Worm (Caenorhabditis elegans) whole organism, L2 larva: ENCODE results near the gene srx-51.

Experiments used
- F13H6.1 ChIP-seq: sonication (generic microtip); optimal IDR thresholded peaks from 2 replicates; lab custom pipeline; 2016; ENCODE audit warnings: missing genetic modification characterization, missing compliant biosample characterization
- R02D3.7 ChIP-seq: fragments of 150-350 bp; optimal IDR thresholded peaks from 2 replicates; lab custom pipeline; 2014; ENCODE audit warnings: missing biosample characterization, missing genetic modification characterization
- ZK546.5 ChIP-seq: sonication (generic microtip); optimal IDR thresholded peaks from 2 replicates; lab custom pipeline; 2017; ENCODE audit warnings: missing biosample characterization, missing genetic modification characterization
- ceh-82 ChIP-seq: fragments of 150-350 bp; optimal IDR thresholded peaks from 2 replicates; lab custom pipeline; 2014; ENCODE audit warnings: missing biosample characterization, missing genetic modification characterization
- fos-1 ChIP-seq: fragments of 150-350 bp; optimal IDR thresholded peaks from 2 replicates; lab custom pipeline; 2014; ENCODE audit warnings: missing biosample characterization, missing genetic modification characterization
- lin-13 ChIP-seq: fragments of 150-350 bp; optimal IDR thresholded peaks from 2 replicates; lab custom pipeline; 2014; ENCODE audit warnings: missing biosample characterization, missing genetic modification reagents, missing genetic modification characterization
- lsy-2 ChIP-seq, 2 experiments: fragments of 150-350 bp in 1 of 2; sonication (generic microtip) in 1 of 2; optimal IDR thresholded peaks; 2 replicates each; lab custom pipeline; 2014 to 2017; ENCODE audit warnings: missing biosample characterization in 2 of 2, missing genetic modification characterization in 2 of 2
- nhr-11 ChIP-seq: fragments of 150-350 bp; optimal IDR thresholded peaks from 2 replicates; lab custom pipeline; 2014; ENCODE audit warnings: missing biosample characterization, missing genetic modification characterization
- nhr-21 ChIP-seq: fragments of 150-350 bp; optimal IDR thresholded peaks from 2 replicates; lab custom pipeline; 2014; ENCODE audit warnings: missing biosample characterization, missing genetic modification characterization
- snpc-4 ChIP-seq: fragments of 150-350 bp; optimal IDR thresholded peaks from 2 replicates; lab custom pipeline; 2014; ENCODE audit warnings: missing biosample characterization, missing genetic modification characterization
- unc-55 ChIP-seq: fragments of 150-350 bp; sonication (generic microtip); optimal IDR thresholded peaks from 3 replicates; lab custom pipeline; 2014; ENCODE audit warnings: missing biosample characterization, missing genetic modification reagents, missing genetic modification characterization

DNA sequence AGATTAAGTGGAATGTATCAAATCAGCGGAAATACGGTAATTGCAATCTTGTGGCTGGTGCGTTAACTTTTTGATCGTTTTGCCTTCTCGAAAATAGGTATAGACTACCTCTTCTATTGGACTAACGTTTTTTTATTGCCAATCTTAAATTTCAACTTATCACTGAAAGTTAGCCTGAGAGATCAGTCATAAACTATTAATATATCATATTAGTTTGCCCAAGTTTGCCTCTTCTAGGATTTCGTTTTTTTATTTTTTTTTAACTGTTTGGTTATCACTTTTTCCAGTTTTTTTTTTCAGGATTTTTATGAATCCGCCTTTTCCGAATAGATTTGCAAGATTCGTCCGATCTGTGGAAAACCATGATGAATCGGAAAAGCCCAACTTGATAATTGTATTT is 37.2 kb upstream of the srx-51 start, which contains the start of gene kin-30:
- TF ChIP-seq nhr-21 (tag; lab: Kevin White, UChicago) (no peak), nhr-11 (no peak), unc-55 (GFP tag; lab: Kevin White, UChicago) (no peak), R02D3.7 (tag; lab: Kevin White, UChicago) (no peak), lsy-2 (tag; optimal IDR thresholded peaks at IDR 0.05; lab: Kevin White, UChicago) (no peak), snpc-4 (tag; lab: Kevin White, UChicago) (no peak), ceh-82 (no peak), lin-13 (GFP tag; lab: Kevin White, UChicago) (no peak), fos-1 (tag; lab: Kevin White, UChicago) (no peak), ZK546.5 (tag; lab: Kevin White, UChicago) (no peak), F13H6.1 (tag; lab: Kevin White, UChicago) (no peak)
